Worm (Caenorhabditis elegans): ENCODE results near the gene K12B6.9.

K12B6.9 gene

ce11 chrV:6296536-6296935 lies 4.1 kb upstream of the K12B6.9 start:
- TF ChIP-seq Y48G9A.11 (GFP tag; IDR thresholded peaks at IDR 0.05) = 0 out of 2 replicates have a peak, but pooled peaks have one; percentile 35

DNA sequence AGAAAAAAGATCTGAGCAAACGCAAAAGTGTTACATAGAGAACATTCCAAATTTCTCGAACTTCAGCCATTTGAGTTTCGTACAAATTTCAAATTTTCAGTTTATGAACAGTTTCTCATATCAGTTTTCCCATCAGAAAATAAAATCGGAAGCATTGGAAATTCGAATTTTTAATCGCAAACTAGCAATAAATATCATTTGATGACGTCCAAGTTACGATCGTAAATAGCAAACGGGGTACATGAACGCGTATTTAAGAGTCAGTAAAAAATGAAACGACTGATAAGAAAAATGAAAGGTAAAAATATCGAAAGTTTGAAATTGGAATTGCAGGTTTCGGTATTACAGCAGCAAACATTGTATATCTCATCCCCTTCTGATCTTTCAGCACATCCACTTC lies 1.2 kb downstream of the K12B6.9 start:
- TF ChIP-seq hlh-11 (tag; optimal IDR thresholded peaks at IDR 0.05) (no peak), nhr-28 (tag; optimal IDR thresholded peaks at IDR 0.05) (peak; percentile 7), Y48G9A.11 (GFP tag; IDR thresholded peaks at IDR 0.05) (no peak), pqm-1 (tag; optimal IDR thresholded peaks at IDR 0.05) (peak; percentile 54), dve-1 (tag; optimal IDR thresholded peaks at IDR 0.05; ENCODE audit: insufficient read depth) (peak; percentile 52), dmd-6 (GFP tag; IDR thresholded peaks at IDR 0.05) (peak; percentile 30; the same call in 1 of the 2 replicates), daf-16 (GFP tag; optimal IDR thresholded peaks at IDR 0.05) (no peak), daf-16 (tag; optimal IDR thresholded peaks at IDR 0.05) (peak; percentile 65), nhr-42 (GFP tag; IDR thresholded peaks at IDR 0.05) (no peak), lin-13 (GFP tag; optimal IDR thresholded peaks at IDR 0.05) (no peak), ces-1 (GFP tag; optimal IDR thresholded peaks at IDR 0.05) (no peak), php-3 (GFP tag; IDR thresholded peaks at IDR 0.05) (peak; percentile 93), spr-1 (tag; optimal IDR thresholded peaks at IDR 0.05) (no peak)

ce11 chrV:6288607-6289006 lies 3.9 kb downstream of the K12B6.9 start, which contains the start of gene K12B6.11:
Gene K12B6.11, plus strand, starts transcription at chrV:6288907.
- TF ChIP-seq zfp-2 (tag; optimal IDR thresholded peaks at IDR 0.05) (no peak), php-3 (GFP tag; IDR thresholded peaks at IDR 0.05) (no peak), dmd-6 (GFP tag; IDR thresholded peaks at IDR 0.05) (peak; percentile 25; the same call in 1 of the 2 replicates)

ce11 chrV:6286343-6286742 lies 6.1 kb downstream of the K12B6.9 start, which contains the start of gene srn-1:
Gene srn-1, minus strand, starts transcription at chrV:6286443.
- no peak for TF ChIP-seq lir-3 (tag; optimal IDR thresholded peaks at IDR 0.05)
- TF ChIP-seq lin-13 (GFP tag; optimal IDR thresholded peaks at IDR 0.05) = no peak

DNA sequence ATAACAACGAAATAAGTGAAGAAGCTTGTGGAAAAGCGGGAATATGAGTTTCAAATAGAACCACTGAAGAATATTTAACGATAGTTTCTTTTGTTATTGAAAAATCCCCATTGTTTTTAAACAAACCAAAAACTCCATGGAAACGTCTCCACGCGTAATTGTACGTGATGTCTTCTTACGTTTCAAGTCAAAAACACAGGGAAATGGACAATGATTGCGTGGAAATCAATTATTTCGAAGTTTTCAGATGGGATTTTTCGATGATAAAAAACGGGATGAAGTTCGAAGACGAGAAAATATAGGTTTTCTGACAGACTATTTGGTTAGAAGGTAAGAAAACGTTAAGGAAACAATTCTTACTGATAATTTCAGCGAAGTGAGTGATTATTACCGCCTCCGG lies 11.3 kb downstream of the K12B6.9 start, which contains the start of the genes K12B6.4 and spe-49:
Gene K12B6.4 (minus strand): TSS at position 101 of the 400 bp plus-strand sequence.
Gene spe-49 (plus strand): TSS at position 185 of the 400 bp plus-strand sequence.
- TF ChIP-seq gei-8 (GFP tag; optimal IDR thresholded peaks at IDR 0.05) = no peak
- no peak for TF ChIP-seq nhr-76 (tag; optimal IDR thresholded peaks at IDR 0.05)
- TF ChIP-seq aha-1 (tag) = peak; percentile 38
- TF ChIP-seq dmd-9 (GFP tag; IDR thresholded peaks at IDR 0.05) = no peak

DNA sequence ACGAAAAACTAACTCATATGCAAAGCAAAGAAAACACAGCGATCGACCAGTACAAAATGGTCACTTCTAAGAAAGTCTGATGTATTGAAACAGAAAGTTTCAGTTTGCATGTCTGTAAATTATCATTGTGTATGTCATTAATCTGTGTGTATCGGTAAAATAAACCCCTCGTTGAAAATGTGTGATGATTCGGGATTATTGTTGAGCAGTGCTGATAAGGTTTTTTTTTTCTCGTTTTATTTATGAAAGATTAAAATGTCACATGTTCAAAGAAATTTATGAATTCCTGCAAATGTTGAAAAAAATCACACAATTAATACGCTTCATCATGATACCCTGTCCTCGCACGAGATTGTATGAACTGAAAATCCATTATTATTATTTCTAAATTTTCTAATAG lies 12.4 kb downstream of the K12B6.9 start:
- TF ChIP-seq ctbp-1 (GFP tag; IDR thresholded peaks at IDR 0.05) (no peak), dmd-6 (GFP tag; IDR thresholded peaks at IDR 0.05) (peak; percentile 32; the same call in 1 of the 2 replicates), pqm-1 (tag; optimal IDR thresholded peaks at IDR 0.05) (peak; percentile 4)

ce11 chrV:6278117-6279081 lies 14.1 kb downstream of the K12B6.9 start, which contains the start of gene fil-2:
Gene fil-2, plus strand, starts transcription at chrV:6279031.
- TF ChIP-seq zip-2 (tag; optimal IDR thresholded peaks at IDR 0.05) = peak; percentile 52
- peak; percentile 74 for TF ChIP-seq T26A8.4 (GFP tag; IDR thresholded peaks at IDR 0.05)
- TF ChIP-seq zip-11 (GFP tag; IDR thresholded peaks at IDR 0.05) = no peak
- TF ChIP-seq zfp-3 (GFP tag; conservative IDR thresholded peaks at IDR 0.05) = peak; percentile 99
- TF ChIP-seq D1046.2 (GFP tag; IDR thresholded peaks at IDR 0.05) = peak; percentile 56; the same call in 1 of the 2 replicates
- no peak for TF ChIP-seq F37D6.2 (tag; optimal IDR thresholded peaks at IDR 0.05)
- peak; percentile 59 for TF ChIP-seq nhr-6 (tag; optimal IDR thresholded peaks at IDR 0.05)
- no peak for TF ChIP-seq daf-12 (tag; optimal IDR thresholded peaks at IDR 0.05)
- no peak for TF ChIP-seq ZK337.2 (GFP tag; IDR thresholded peaks at IDR 0.05)
- TF ChIP-seq zfp-2 (tag; optimal IDR thresholded peaks at IDR 0.05) = no peak
- no peak for TF ChIP-seq ceh-44 (GFP tag; IDR thresholded peaks at IDR 0.05)
- TF ChIP-seq daf-8 (GFP tag; IDR thresholded peaks at IDR 0.05) = no peak
- TF ChIP-seq dmd-8 (GFP tag; IDR thresholded peaks at IDR 0.05) = no peak
- TF ChIP-seq lir-3 (tag; optimal IDR thresholded peaks at IDR 0.05) = no peak
- no peak for TF ChIP-seq F49E8.2 (tag; optimal IDR thresholded peaks at IDR 0.05; ENCODE audit: borderline replicate concordance)
- TF ChIP-seq madf-9 (GFP tag; conservative IDR thresholded peaks at IDR 0.05) = no peak
- no peak for TF ChIP-seq cey-2 (tag; optimal IDR thresholded peaks at IDR 0.05; ENCODE audit: borderline replicate concordance, insufficient read depth)
- TF ChIP-seq lin-39 (tag; optimal IDR thresholded peaks at IDR 0.05) = no peak
- TF ChIP-seq nhr-42 (GFP tag; IDR thresholded peaks at IDR 0.05) = peak; percentile 73; the same call in 1 of the 2 replicates
- no peak for TF ChIP-seq tag-97 (GFP tag; IDR thresholded peaks at IDR 0.05)

All from whole organism, L4 larva.